Fruit fly (Drosophila melanogaster) S2 (cell line): ENCODE measurements around the gene faf.

Experiments used
- CG8478 ChIP-seq: fragments of >200 bp; optimal IDR thresholded peaks from 2 replicates; lab custom pipeline; 2018
- CTCF ChIP-seq, 2 experiments: fragments of >200 bp; optimal IDR thresholded peaks; 2 replicates each; lab custom pipeline; 2018

- TF ChIP-seq CTCF (optimal IDR thresholded peaks at IDR 0.05; lab: Kevin White, UChicago): no peak
- no peak for TF ChIP-seq CG8478
These were observed 12.1 kb upstream of the faf start, which contains the start of gene CG2150 for dm6 chr3R:31764672-31765071.
